Fruit fly (Drosophila melanogaster) whole organism, adult: ENCODE data around the gene CG11262.
A peak's percentile ranks its signal among the peaks of the same experiment; 100 is the strongest.

Source experiments
- CG7045 ChIP-seq: fragments of 200-800 bp; sonication (Bioruptor generic); optimal IDR thresholded peaks from 2 replicates; lab custom pipeline; 2017; ENCODE audit warnings: missing biosample characterization, mild to moderate bottlenecking, missing genetic modification characterization
- Mnt ChIP-seq: fragments of 200-800 bp; sonication (Bioruptor generic); optimal IDR thresholded peaks from 2 replicates; lab custom pipeline; 2016; ENCODE audit warnings: missing biosample characterization, mild to moderate bottlenecking, missing genetic modification characterization
- cnc ChIP-seq, 2 experiments: fragments of >200 bp; optimal IDR thresholded peaks; 2 replicates each; lab custom pipeline; 2017

DNA sequence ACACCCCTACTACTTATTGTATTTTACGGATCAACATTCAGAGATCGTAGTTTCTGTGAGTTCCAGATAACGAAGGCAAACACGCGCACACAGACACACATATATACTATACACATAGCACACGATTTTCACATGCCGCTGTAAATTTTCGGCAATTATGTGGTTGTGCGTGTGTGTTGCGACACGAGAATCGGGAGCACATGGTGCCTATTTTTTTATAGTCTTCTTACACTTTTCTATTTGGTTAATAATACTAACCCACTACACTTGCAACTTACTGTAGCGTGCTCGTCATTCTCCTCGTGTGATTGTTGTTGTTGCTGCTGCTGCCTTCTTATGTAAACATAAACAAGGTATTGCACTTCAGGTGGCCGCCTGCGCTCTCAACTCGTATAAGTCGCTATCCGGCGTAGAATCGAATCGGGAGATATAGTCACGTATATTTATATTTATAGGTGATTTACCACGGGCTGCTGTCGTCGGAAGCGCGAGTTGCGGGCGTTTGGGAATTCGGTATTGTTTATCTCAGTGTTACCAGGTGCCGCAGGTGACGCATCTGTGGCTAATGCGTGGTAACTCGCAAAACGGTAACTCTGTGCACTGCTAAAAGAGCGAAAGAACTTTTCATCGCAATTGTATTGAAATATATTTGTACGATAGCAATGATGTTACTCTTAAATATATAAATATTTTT, 27.4 kb downstream of the CG11262 start, which contains the start of gene Adk2:
- TF ChIP-seq CG7045 (GFP tag; lab: Kevin White, UChicago) (no peak), Mnt (GFP tag; lab: Kevin White, UChicago) (peak; percentile 94), cnc (optimal IDR thresholded peaks at IDR 0.05; lab: Kevin White, UChicago) (no peak)
